Worm (Caenorhabditis elegans): ENCODE measurements around the gene nspd-2.

Gene nspd-2

ce11 chrIV:9872210-9872609 lies 28.4 kb downstream of the nspd-2 start:
- no peak for TF ChIP-seq aly-1 (tag; optimal IDR thresholded peaks at IDR 0.05)
- no peak for TF ChIP-seq pes-1 (GFP tag; IDR thresholded peaks at IDR 0.05)
- no peak for TF ChIP-seq tra-4 (tag; optimal IDR thresholded peaks at IDR 0.05)
- TF ChIP-seq sea-1 (GFP tag; conservative IDR thresholded peaks at IDR 0.05): no peak

ce11 chrIV:9872786-9873185 lies 28.9 kb downstream of the nspd-2 start:
- TF ChIP-seq ama-1 (optimal IDR thresholded peaks at IDR 0.05) (no peak), pes-1 (GFP tag; IDR thresholded peaks at IDR 0.05) (no peak), ets-7 (tag; optimal IDR thresholded peaks at IDR 0.05) (no peak), F13C5.2 (tag; optimal IDR thresholded peaks at IDR 0.05) (no peak), flt-1 (GFP tag; IDR thresholded peaks at IDR 0.05) (no peak), ceh-36 (tag; optimal IDR thresholded peaks at IDR 0.05) (no peak), hmbx-1 (tag; optimal IDR thresholded peaks at IDR 0.05) (no peak), sea-1 (GFP tag; conservative IDR thresholded peaks at IDR 0.05) (no peak), ceh-13 (GFP tag; optimal IDR thresholded peaks at IDR 0.05) (no peak), B0310.2 (tag; optimal IDR thresholded peaks at IDR 0.05) (no peak), tbx-37 (GFP tag; conservative IDR thresholded peaks at IDR 0.05) (no peak), tra-4 (tag; optimal IDR thresholded peaks at IDR 0.05) (no peak), scrt-1 (GFP tag; IDR thresholded peaks at IDR 0.05) (no peak), tbx-11 (GFP tag; IDR thresholded peaks at IDR 0.05) (no peak), hmg-4 (GFP tag; optimal IDR thresholded peaks at IDR 0.05) (no peak), aly-1 (tag; optimal IDR thresholded peaks at IDR 0.05) (no peak), hnd-1 (tag; optimal IDR thresholded peaks at IDR 0.05) (no peak)

- TF ChIP-seq scrt-1 (GFP tag; IDR thresholded peaks at IDR 0.05): no peak
- TF ChIP-seq aly-1 (tag; optimal IDR thresholded peaks at IDR 0.05): no peak
- no peak for TF ChIP-seq tbx-11 (GFP tag; IDR thresholded peaks at IDR 0.05)
- no peak for TF ChIP-seq ceh-13 (GFP tag; optimal IDR thresholded peaks at IDR 0.05)
- TF ChIP-seq ceh-36 (tag; optimal IDR thresholded peaks at IDR 0.05): no peak
These were observed 30.0 kb downstream of the nspd-2 start for ce11 chrIV:9873837-9874236.

- TF ChIP-seq hmg-4 (GFP tag; optimal IDR thresholded peaks at IDR 0.05) (no peak), aly-1 (tag; optimal IDR thresholded peaks at IDR 0.05) (no peak), hmbx-1 (tag; optimal IDR thresholded peaks at IDR 0.05) (no peak), pes-1 (GFP tag; IDR thresholded peaks at IDR 0.05) (no peak), tbx-11 (GFP tag; IDR thresholded peaks at IDR 0.05) (no peak), tra-4 (tag; optimal IDR thresholded peaks at IDR 0.05) (no peak), scrt-1 (GFP tag; IDR thresholded peaks at IDR 0.05) (no peak), F13C5.2 (tag; optimal IDR thresholded peaks at IDR 0.05) (no peak), B0310.2 (tag; optimal IDR thresholded peaks at IDR 0.05) (no peak), ama-1 (optimal IDR thresholded peaks at IDR 0.05) (no peak), sea-1 (GFP tag; conservative IDR thresholded peaks at IDR 0.05) (no peak), ceh-13 (GFP tag; optimal IDR thresholded peaks at IDR 0.05) (no peak), flt-1 (GFP tag; IDR thresholded peaks at IDR 0.05) (no peak), tbx-37 (GFP tag; conservative IDR thresholded peaks at IDR 0.05) (no peak), hnd-1 (tag; optimal IDR thresholded peaks at IDR 0.05) (no peak), ceh-36 (tag; optimal IDR thresholded peaks at IDR 0.05) (no peak), ets-7 (tag; optimal IDR thresholded peaks at IDR 0.05) (no peak)
These were observed 31.8 kb downstream of the nspd-2 start for ce11 chrIV:9875646-9876045.

ce11 chrIV:9878893-9879379 lies 35.1 kb downstream of the nspd-2 start, which contains the start of gene nhr-4:
Gene nhr-4, plus strand, starts transcription at chrIV:9879329.
- no peak for TF ChIP-seq hmg-4 (GFP tag; optimal IDR thresholded peaks at IDR 0.05)
- TF ChIP-seq sea-1 (GFP tag; conservative IDR thresholded peaks at IDR 0.05): no peak
- TF ChIP-seq tbx-11 (GFP tag; IDR thresholded peaks at IDR 0.05): no peak

- TF ChIP-seq pes-1 (GFP tag; IDR thresholded peaks at IDR 0.05): no peak
- no peak for TF ChIP-seq F13C5.2 (tag; optimal IDR thresholded peaks at IDR 0.05)
- no peak for TF ChIP-seq hmg-4 (GFP tag; optimal IDR thresholded peaks at IDR 0.05)
- no peak for TF ChIP-seq ets-7 (tag; optimal IDR thresholded peaks at IDR 0.05)
- TF ChIP-seq aly-1 (tag; optimal IDR thresholded peaks at IDR 0.05): no peak
- TF ChIP-seq flt-1 (GFP tag; IDR thresholded peaks at IDR 0.05): no peak
- no peak for TF ChIP-seq sea-1 (GFP tag; conservative IDR thresholded peaks at IDR 0.05)
- no peak for TF ChIP-seq B0310.2 (tag; optimal IDR thresholded peaks at IDR 0.05)
- no peak for TF ChIP-seq hmbx-1 (tag; optimal IDR thresholded peaks at IDR 0.05)
- no peak for TF ChIP-seq ama-1 (optimal IDR thresholded peaks at IDR 0.05)
- TF ChIP-seq ceh-13 (GFP tag; optimal IDR thresholded peaks at IDR 0.05): no peak
- no peak for TF ChIP-seq scrt-1 (GFP tag; IDR thresholded peaks at IDR 0.05)
- TF ChIP-seq tbx-11 (GFP tag; IDR thresholded peaks at IDR 0.05): no peak
- TF ChIP-seq ceh-36 (tag; optimal IDR thresholded peaks at IDR 0.05): no peak
- TF ChIP-seq hnd-1 (tag; optimal IDR thresholded peaks at IDR 0.05): no peak
- TF ChIP-seq tbx-37 (GFP tag; conservative IDR thresholded peaks at IDR 0.05): no peak
- TF ChIP-seq tra-4 (tag; optimal IDR thresholded peaks at IDR 0.05): no peak
These were observed 40.4 kb downstream of the nspd-2 start, which contains the start of the genes prp-18 and mccc-1 for ce11 chrIV:9884257-9884656. Gene prp-18, minus strand, starts transcription at chrIV:9884383. Gene mccc-1, plus strand, starts transcription at chrIV:9884570.

ce11 chrIV:9889857-9890256 lies 46.0 kb downstream of the nspd-2 start, which contains the start of gene ttbk-3:
Gene ttbk-3, minus strand, starts transcription at chrIV:9889957.
- TF ChIP-seq ets-7 (tag; optimal IDR thresholded peaks at IDR 0.05) (no peak), tbx-37 (GFP tag; conservative IDR thresholded peaks at IDR 0.05) (no peak), hmg-4 (GFP tag; optimal IDR thresholded peaks at IDR 0.05) (no peak), B0310.2 (tag; optimal IDR thresholded peaks at IDR 0.05) (no peak), sea-1 (GFP tag; conservative IDR thresholded peaks at IDR 0.05) (no peak), hnd-1 (tag; optimal IDR thresholded peaks at IDR 0.05) (no peak)

ce11 chrIV:9891938-9892337 lies 48.1 kb downstream of the nspd-2 start, which contains the start of gene F32B6.4:
Gene F32B6.4, minus strand, starts transcription at chrIV:9892038.
- TF ChIP-seq ets-7 (tag; optimal IDR thresholded peaks at IDR 0.05) (no peak), sea-1 (GFP tag; conservative IDR thresholded peaks at IDR 0.05) (no peak)
